Worm (Caenorhabditis elegans) whole organism, L1 larva: ENCODE measurements around the gene nmat-1.
A peak's percentile ranks its signal among the peaks of the same experiment; 100 is the strongest.

Experiments
- C04F5.9 ChIP-seq: sonication (generic microtip); optimal IDR thresholded peaks from 2 replicates; lab custom pipeline; 2016; ENCODE audit warnings: missing genetic modification characterization, missing compliant biosample characterization
- C16A3.4 ChIP-seq: fragments of 150-350 bp; optimal IDR thresholded peaks from 2 replicates; lab custom pipeline; 2014; ENCODE audit warnings: missing biosample characterization, missing genetic modification characterization
- Y116A8C.19 ChIP-seq: sonication (generic microtip); optimal IDR thresholded peaks from 2 replicates; lab custom pipeline; 2016; ENCODE audit warnings: missing compliant biosample characterization, missing genetic modification characterization, borderline replicate concordance
- aha-1 ChIP-seq: fragments of 150-350 bp; optimal IDR thresholded peaks from 2 replicates; lab custom pipeline; 2014; ENCODE audit warnings: missing biosample characterization, missing genetic modification characterization
- aly-2 ChIP-seq: fragments of 150-350 bp; optimal IDR thresholded peaks from 2 replicates; lab custom pipeline; 2014; ENCODE audit warnings: missing biosample characterization, missing genetic modification characterization
- ceh-8 ChIP-seq: fragments of 200-800 bp; sonication (Bioruptor generic); optimal IDR thresholded peaks from 2 replicates; lab custom pipeline; 2018; ENCODE audit warnings: mild to moderate bottlenecking, missing genetic modification characterization, moderate library complexity, missing compliant biosample characterization
- ceh-88 ChIP-seq: fragments of 200-800 bp; sonication (Bioruptor generic); IDR thresholded peaks from 2 replicates; pipeline ENCODE4 v1.3.6; 2022; ENCODE audit warnings: missing genetic modification characterization, missing compliant biosample characterization
- ceh-90 ChIP-seq: sonication (generic microtip); optimal IDR thresholded peaks from 2 replicates; lab custom pipeline; 2016; ENCODE audit warnings: missing genetic modification characterization, missing compliant biosample characterization
- efl-1 ChIP-seq, 4 experiments: fragments of 150-350 bp; optimal IDR thresholded peaks in 3 of 4; peaks in 1 of 4; 1 replicate in 1 of 4; 2 replicates in 3 of 4; lab custom pipeline; 2014; ENCODE audit warnings: missing biosample characterization in 2 of 4, missing genetic modification characterization in 2 of 4, missing genetic modification reagents in 2 of 4
- egl-27 ChIP-seq, 2 experiments: fragments of 150-350 bp in 1 of 2; sonication (generic microtip); optimal IDR thresholded peaks; 3 replicates each; lab custom pipeline; 2017 to 2018; ENCODE audit warnings: missing biosample characterization in 2 of 2, missing genetic modification characterization in 2 of 2, missing genetic modification reagents in 2 of 2
- elt-2 ChIP-seq: sonication (generic microtip); optimal IDR thresholded peaks from 2 replicates; lab custom pipeline; 2016; ENCODE audit warnings: missing genetic modification characterization, mild to moderate bottlenecking, inconsistent platforms, missing compliant biosample characterization, missing genetic modification reagents
- ets-5 ChIP-seq: fragments of 200-800 bp; sonication (Bioruptor generic); IDR thresholded peaks from 2 replicates; pipeline ENCODE4 v1.3.6; 2022; ENCODE audit warnings: missing genetic modification characterization, missing compliant biosample characterization
- fkh-10 ChIP-seq: sonication (generic microtip); optimal IDR thresholded peaks from 2 replicates; lab custom pipeline; 2017; ENCODE audit warnings: missing biosample characterization, missing genetic modification reagents, missing genetic modification characterization
- fkh-4 ChIP-seq: sonication (generic microtip); optimal IDR thresholded peaks from 2 replicates; lab custom pipeline; 2016; ENCODE audit warnings: missing compliant biosample characterization, missing genetic modification characterization, borderline replicate concordance
- fkh-8 ChIP-seq: sonication (generic microtip); optimal IDR thresholded peaks from 2 replicates; lab custom pipeline; 2016; ENCODE audit warnings: mild to moderate bottlenecking, missing genetic modification characterization, missing compliant biosample characterization
- fos-1 ChIP-seq: fragments of 150-350 bp; optimal IDR thresholded peaks from 2 replicates; lab custom pipeline; 2014; ENCODE audit warnings: missing biosample characterization, missing genetic modification characterization
- grh-1 ChIP-seq: fragments of 200-800 bp; sonication (Bioruptor generic); IDR thresholded peaks from 2 replicates; pipeline ENCODE4 v1.3.6; 2022; ENCODE audit warnings: missing genetic modification reagents, missing genetic modification characterization, missing compliant biosample characterization
- hlh-17 ChIP-seq: fragments of 200-800 bp; sonication (Bioruptor generic); optimal IDR thresholded peaks from 2 replicates; lab custom pipeline; 2018; ENCODE audit warnings: missing genetic modification characterization, mild to moderate bottlenecking, missing compliant biosample characterization, moderate library complexity, borderline replicate concordance
- hlh-4 ChIP-seq: sonication (generic microtip); optimal IDR thresholded peaks from 2 replicates; lab custom pipeline; 2016; ENCODE audit warnings: mild to moderate bottlenecking, missing genetic modification characterization, missing compliant biosample characterization
- hpl-2 ChIP-seq: fragments of 150-350 bp; optimal IDR thresholded peaks from 2 replicates; lab custom pipeline; 2014; ENCODE audit warnings: missing biosample characterization, missing genetic modification reagents, missing genetic modification characterization
- irx-1 ChIP-seq: sonication (generic microtip); optimal IDR thresholded peaks from 2 replicates; lab custom pipeline; 2016; ENCODE audit warnings: missing genetic modification characterization, missing compliant biosample characterization
- isw-1 ChIP-seq: fragments of 200-800 bp; sonication (Bioruptor generic); IDR thresholded peaks from 2 replicates; pipeline ENCODE4 v1.3.6; 2022; ENCODE audit warnings: missing genetic modification characterization, missing compliant biosample characterization
- lin-13 ChIP-seq: fragments of 150-350 bp; optimal IDR thresholded peaks from 2 replicates; lab custom pipeline; 2014; ENCODE audit warnings: missing biosample characterization, missing genetic modification reagents, missing genetic modification characterization
- lin-14 ChIP-seq: fragments of 200-800 bp; sonication (Bioruptor generic); optimal IDR thresholded peaks from 2 replicates; lab custom pipeline; 2018; ENCODE audit warnings: mild to moderate bottlenecking, missing genetic modification characterization, moderate library complexity, missing compliant biosample characterization
- lin-35 ChIP-seq, 2 experiments: fragments of 150-350 bp; optimal IDR thresholded peaks; 2 replicates each; lab custom pipeline; 2014; ENCODE audit warnings: missing biosample characterization in 2 of 2, missing genetic modification characterization in 2 of 2, missing genetic modification reagents in 2 of 2
- lir-3 ChIP-seq: sonication (generic microtip); optimal IDR thresholded peaks from 2 replicates; lab custom pipeline; 2016; ENCODE audit warnings: mild to moderate bottlenecking, missing genetic modification characterization, moderate library complexity, missing compliant biosample characterization; ENCODE audit not compliant: poor library complexity
- lsy-2 ChIP-seq, 2 experiments: fragments of 150-350 bp; optimal IDR thresholded peaks; 2 replicates each; lab custom pipeline; 2014; ENCODE audit warnings: missing biosample characterization in 2 of 2, missing genetic modification characterization in 2 of 2
- mef-2 ChIP-seq: fragments of 150-350 bp; optimal IDR thresholded peaks from 2 replicates; lab custom pipeline; 2014; ENCODE audit warnings: missing biosample characterization, missing genetic modification characterization
- mep-1 ChIP-seq: fragments of 150-350 bp; optimal IDR thresholded peaks from 2 replicates; lab custom pipeline; 2014; ENCODE audit warnings: missing biosample characterization, missing genetic modification characterization
- nhr-12 ChIP-seq: sonication (generic microtip); optimal IDR thresholded peaks from 2 replicates; lab custom pipeline; 2017; ENCODE audit warnings: missing biosample characterization, missing genetic modification characterization
- nhr-19 ChIP-seq: fragments of 200-800 bp; sonication (Bioruptor generic); conservative IDR thresholded peaks from 2 replicates; pipeline ENCODE4 v1.3.6; 2022; ENCODE audit warnings: missing genetic modification characterization, missing compliant biosample characterization
- nhr-20 ChIP-seq: sonication (generic microtip); optimal IDR thresholded peaks from 2 replicates; lab custom pipeline; 2016; ENCODE audit warnings: mild to moderate bottlenecking, missing genetic modification characterization, missing compliant biosample characterization
- nhr-237 ChIP-seq: fragments of 150-350 bp; optimal IDR thresholded peaks from 2 replicates; lab custom pipeline; 2014; ENCODE audit warnings: missing biosample characterization, missing genetic modification characterization
- nhr-28 ChIP-seq: fragments of 150-350 bp; optimal IDR thresholded peaks from 2 replicates; lab custom pipeline; 2014; ENCODE audit warnings: missing biosample characterization, missing genetic modification characterization
- nhr-71 ChIP-seq: sonication (generic microtip); optimal IDR thresholded peaks from 2 replicates; lab custom pipeline; 2016; ENCODE audit warnings: mild to moderate bottlenecking, missing genetic modification characterization, moderate library complexity, missing compliant biosample characterization
- nhr-85 ChIP-seq: sonication (generic microtip); peaks from one replicate; lab custom pipeline; 2016; ENCODE audit warnings: missing genetic modification characterization, inconsistent platforms, missing compliant biosample characterization
- nhr-90 ChIP-seq: sonication (generic microtip); optimal IDR thresholded peaks from 2 replicates; lab custom pipeline; 2016; ENCODE audit warnings: mild to moderate bottlenecking, missing genetic modification characterization, missing compliant biosample characterization; ENCODE audit not compliant: poor library complexity
- pax-3 ChIP-seq: fragments of 200-800 bp; sonication (Bioruptor generic); optimal IDR thresholded peaks from 2 replicates; lab custom pipeline; 2018; ENCODE audit warnings: mild to moderate bottlenecking, missing genetic modification characterization, moderate library complexity, missing compliant biosample characterization
- pqm-1 ChIP-seq: sonication (generic microtip); optimal IDR thresholded peaks from 3 replicates; lab custom pipeline; 2017; ENCODE audit warnings: missing biosample characterization, missing genetic modification characterization
- skn-1 ChIP-seq: fragments of 150-350 bp; optimal IDR thresholded peaks from 2 replicates; lab custom pipeline; 2014; ENCODE audit warnings: missing biosample characterization, missing genetic modification characterization
- snpc-4 ChIP-seq: fragments of 150-350 bp; optimal IDR thresholded peaks from 2 replicates; lab custom pipeline; 2014; ENCODE audit warnings: missing biosample characterization, missing genetic modification characterization
- snu-23 ChIP-seq: sonication (generic microtip); optimal IDR thresholded peaks from 2 replicates; lab custom pipeline; 2016; ENCODE audit warnings: missing genetic modification characterization, missing compliant biosample characterization
- sox-4 ChIP-seq: sonication (generic microtip); optimal IDR thresholded peaks from 2 replicates; lab custom pipeline; 2016; ENCODE audit warnings: missing genetic modification characterization, missing compliant biosample characterization
- swsn-7 ChIP-seq: sonication (generic microtip); optimal IDR thresholded peaks from 2 replicates; lab custom pipeline; 2016; ENCODE audit warnings: missing genetic modification characterization, missing compliant biosample characterization
- tbx-2 ChIP-seq: sonication (generic microtip); optimal IDR thresholded peaks from 2 replicates; lab custom pipeline; 2016; ENCODE audit warnings: missing genetic modification characterization, missing compliant biosample characterization
- unc-30 ChIP-seq: sonication (generic microtip); optimal IDR thresholded peaks from 2 replicates; lab custom pipeline; 2017; ENCODE audit warnings: missing biosample characterization, missing genetic modification characterization
- zag-1 ChIP-seq: fragments of 150-350 bp; optimal IDR thresholded peaks from 2 replicates; lab custom pipeline; 2014; ENCODE audit warnings: missing biosample characterization, missing genetic modification characterization
- zip-4 ChIP-seq: fragments of 200-800 bp; sonication (Bioruptor generic); optimal IDR thresholded peaks from 2 replicates; lab custom pipeline; 2018; ENCODE audit warnings: mild to moderate bottlenecking, missing genetic modification characterization, moderate library complexity, missing compliant biosample characterization
- ztf-4 ChIP-seq: fragments of 150-350 bp; optimal IDR thresholded peaks from 2 replicates; lab custom pipeline; 2014; ENCODE audit warnings: missing biosample characterization, missing genetic modification characterization

Gene nmat-1

ce11 chrX:12021446-12021845 is 3.6 kb upstream of the nmat-1 start:
- no peak for TF ChIP-seq ceh-88 (GFP tag; lab: Robert Waterston, UW)
- TF ChIP-seq efl-1 (optimal IDR thresholded peaks at IDR 0.05; lab: Kevin White, UChicago): no peak
- TF ChIP-seq efl-1 (GFP tag; optimal IDR thresholded peaks at IDR 0.05 in 1 of 2; lab: Kevin White, UChicago): peak in 1 of 2 experiments; percentile 76
- TF ChIP-seq fkh-10 (GFP tag; lab: Kevin White, UChicago): peak; percentile 67
- TF ChIP-seq lin-14 (GFP tag; lab: Kevin White, UChicago): peak; percentile 58
- peak in 1 of 2 experiments; percentile 3 for TF ChIP-seq lsy-2 (tag; optimal IDR thresholded peaks at IDR 0.05; lab: Kevin White, UChicago)

ce11 chrX:12007905-12008466 is 9.9 kb downstream of the nmat-1 start:
- TF ChIP-seq lin-13 (no peak), nhr-71 (peak; percentile 60), aly-2 (tag; lab: Kevin White, UChicago) (no peak), tbx-2 (tag; lab: Kevin White, UChicago) (no peak), nhr-90 (tag; lab: Kevin White, UChicago) (peak; percentile 33), lin-14 (GFP tag; lab: Kevin White, UChicago) (peak; percentile 72), nhr-85 (tag; lab: Kevin White, UChicago) (peak; percentile 95), nhr-237 (tag; lab: Kevin White, UChicago) (no peak), zag-1 (tag; lab: Kevin White, UChicago) (no peak), nhr-12 (tag; lab: Kevin White, UChicago) (no peak), pqm-1 (no peak), ztf-4 (tag; lab: Kevin White, UChicago) (no peak), isw-1 (GFP tag; lab: Robert Waterston, UW) (no peak), grh-1 (GFP tag; lab: Robert Waterston, UW) (no peak; the same call in 1 of the 2 replicates), ceh-88 (GFP tag; lab: Robert Waterston, UW) (no peak), fkh-4 (tag; lab: Kevin White, UChicago) (no peak), snpc-4 (tag; lab: Kevin White, UChicago) (no peak), unc-30 (no peak), swsn-7 (tag; lab: Kevin White, UChicago) (no peak), Y116A8C.19 (tag; lab: Kevin White, UChicago) (no peak), snu-23 (GFP tag; lab: Kevin White, UChicago) (peak; percentile 33), ets-5 (GFP tag; lab: Robert Waterston, UW) (no peak), hlh-17 (GFP tag; lab: Kevin White, UChicago) (no peak), zip-4 (no peak), ceh-90 (tag; lab: Kevin White, UChicago) (no peak), C04F5.9 (tag; lab: Kevin White, UChicago) (no peak), irx-1 (tag; lab: Kevin White, UChicago) (peak; percentile 47), sox-4 (no peak), pax-3 (tag; lab: Kevin White, UChicago) (no peak), fkh-10 (GFP tag; lab: Kevin White, UChicago) (no peak), efl-1 (optimal IDR thresholded peaks at IDR 0.05; lab: Kevin White, UChicago) (no peak), efl-1 (GFP tag; optimal IDR thresholded peaks at IDR 0.05 in 1 of 2; lab: Kevin White, UChicago) (no peak), lin-35 (GFP tag; optimal IDR thresholded peaks at IDR 0.05; lab: Kevin White, UChicago) (no peak), nhr-19 (GFP tag; lab: Robert Waterston, UW) (no peak), aha-1 (tag; lab: Kevin White, UChicago) (no peak), nhr-20 (tag; lab: Kevin White, UChicago) (peak; percentile 26), skn-1 (tag; lab: Kevin White, UChicago) (no peak), hpl-2 (GFP tag; lab: Kevin White, UChicago) (no peak), C16A3.4 (tag; lab: Kevin White, UChicago) (no peak), nhr-28 (tag; lab: Kevin White, UChicago) (no peak), mep-1 (tag; lab: Kevin White, UChicago) (peak; percentile 9), fkh-8 (tag; lab: Kevin White, UChicago) (no peak), fos-1 (tag; lab: Kevin White, UChicago) (no peak), lir-3 (tag; lab: Kevin White, UChicago) (no peak), ceh-8 (GFP tag; lab: Kevin White, UChicago) (no peak), hlh-4 (tag; lab: Kevin White, UChicago) (no peak), egl-27 (tag; optimal IDR thresholded peaks at IDR 0.05; lab: Kevin White, UChicago) (no peak), mef-2 (no peak), elt-2 (no peak)
